Worm (Caenorhabditis elegans): ENCODE measurements around the gene sdz-19.

The sdz-19 gene

ce11 chrX:12511384-12512007 is 8.4 kb upstream of the sdz-19 start:
- peak; percentile 95 for TF ChIP-seq elt-1 (tag; optimal IDR thresholded peaks at IDR 0.05; ENCODE audit: borderline replicate concordance, insufficient read depth)
- TF ChIP-seq drap-1 (GFP tag; optimal IDR thresholded peaks at IDR 0.05), result no peak

DNA sequence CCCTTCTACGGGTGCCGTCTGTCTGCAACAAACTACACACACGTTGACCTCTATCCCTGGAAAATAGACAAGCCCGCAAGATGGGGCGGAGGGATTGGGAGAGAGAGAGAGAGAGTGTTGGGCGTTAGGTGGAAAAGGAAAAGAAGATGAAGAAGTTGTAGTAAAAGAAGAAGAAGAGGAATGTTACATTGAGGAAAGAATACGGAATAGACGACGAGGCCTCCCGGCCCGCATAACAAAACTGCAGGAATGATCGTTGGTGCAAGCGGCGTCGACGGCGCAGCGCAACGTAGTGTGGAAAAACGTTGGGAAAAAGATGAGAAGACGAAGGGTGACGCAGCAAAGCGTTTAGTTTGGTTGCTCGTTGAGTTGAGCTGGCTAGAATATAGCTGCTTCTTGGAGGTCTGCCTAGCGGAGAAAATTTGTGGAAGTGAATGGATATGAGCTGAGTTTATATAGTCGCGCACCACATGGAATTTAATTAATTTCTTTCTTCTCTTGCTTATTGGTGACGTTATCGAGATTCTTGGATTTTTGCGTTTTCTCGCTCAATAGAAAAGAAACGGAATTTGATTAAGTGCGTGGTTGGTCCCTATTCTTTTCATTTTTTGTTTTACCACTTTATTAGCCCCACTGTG is 7.1 kb upstream of the sdz-19 start:
- TF ChIP-seq hlh-1 (tag; optimal IDR thresholded peaks at IDR 0.05) (peak; percentile 46), nhr-76 (tag; optimal IDR thresholded peaks at IDR 0.05) (no peak), pha-4 (tag; optimal IDR thresholded peaks at IDR 0.05) (no peak), unc-62 (GFP tag; optimal IDR thresholded peaks at IDR 0.05) (peak; percentile 60), mls-2 (tag; optimal IDR thresholded peaks at IDR 0.05) (peak; percentile 30), nhr-12 (tag; optimal IDR thresholded peaks at IDR 0.05) (no peak), bed-3 (GFP tag; optimal IDR thresholded peaks at IDR 0.05) (no peak), drap-1 (GFP tag; optimal IDR thresholded peaks at IDR 0.05) (peak; percentile 47), lin-13 (tag; optimal IDR thresholded peaks at IDR 0.05) (peak; percentile 17), ham-2 (GFP tag; optimal IDR thresholded peaks at IDR 0.05) (peak; percentile 67), lsy-2 (tag; optimal IDR thresholded peaks at IDR 0.05) (no peak), snpc-4 (tag; optimal IDR thresholded peaks at IDR 0.05) (no peak), elt-3 (tag; optimal IDR thresholded peaks at IDR 0.05) (no peak), lin-32 (GFP tag; optimal IDR thresholded peaks at IDR 0.05) (no peak), M03D4.4 (tag; optimal IDR thresholded peaks at IDR 0.05) (peak; percentile 38), cnd-1 (tag; optimal IDR thresholded peaks at IDR 0.05) (no peak), sptf-1 (tag; optimal IDR thresholded peaks at IDR 0.05) (peak; percentile 33), unc-120 (tag; optimal IDR thresholded peaks at IDR 0.05; ENCODE audit: poor library complexity, severe bottlenecking) (peak; percentile 75), ces-1 (GFP tag; optimal IDR thresholded peaks at IDR 0.05) (peak; percentile 78), ceh-39 (tag; optimal IDR thresholded peaks at IDR 0.05) (no peak)

DNA sequence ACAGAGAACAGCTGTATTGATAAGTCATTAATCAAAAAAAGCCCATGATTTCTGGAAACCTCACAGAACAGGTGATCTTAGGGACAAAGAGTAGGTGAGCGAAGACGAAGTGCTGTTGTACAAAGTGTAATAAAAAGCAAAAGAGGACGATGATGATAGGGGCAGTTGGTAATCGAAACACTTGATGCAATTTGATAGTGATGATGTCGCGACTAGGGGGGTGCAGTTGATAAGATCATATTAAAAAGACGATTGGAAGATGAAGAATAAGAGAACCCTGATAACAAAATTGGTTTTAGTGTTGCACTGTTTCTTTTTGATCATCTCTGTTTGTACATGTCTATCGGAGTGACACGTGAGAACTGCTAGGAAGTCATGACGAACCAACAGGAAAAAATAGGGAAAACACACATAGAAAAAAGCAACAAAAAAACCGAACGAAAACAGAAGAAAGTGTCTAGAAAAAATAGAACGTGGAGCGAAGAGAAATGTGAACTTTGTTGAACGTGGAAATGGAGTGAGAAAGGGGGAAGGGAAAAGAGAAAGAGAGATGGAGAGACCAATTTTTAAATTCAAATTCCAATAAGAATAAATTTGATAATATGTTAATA is 6.3 kb upstream of the sdz-19 start:
- TF ChIP-seq hlh-1 (tag; optimal IDR thresholded peaks at IDR 0.05), result peak; percentile 96
- no peak for TF ChIP-seq cnd-1 (tag; optimal IDR thresholded peaks at IDR 0.05)
- no peak for TF ChIP-seq sptf-1 (tag; optimal IDR thresholded peaks at IDR 0.05)
- TF ChIP-seq unc-39 (tag; optimal IDR thresholded peaks at IDR 0.05), result no peak
- TF ChIP-seq ham-2 (GFP tag; optimal IDR thresholded peaks at IDR 0.05), result no peak
- peak; percentile 82 for TF ChIP-seq unc-120 (tag; optimal IDR thresholded peaks at IDR 0.05; ENCODE audit: poor library complexity, severe bottlenecking)
- TF ChIP-seq unc-62 (GFP tag; optimal IDR thresholded peaks at IDR 0.05), result peak; percentile 90
- TF ChIP-seq elt-1 (tag; optimal IDR thresholded peaks at IDR 0.05; ENCODE audit: borderline replicate concordance, insufficient read depth), result peak; percentile 51
- TF ChIP-seq drap-1 (GFP tag; optimal IDR thresholded peaks at IDR 0.05), result no peak
- TF ChIP-seq sem-2 (GFP tag; optimal IDR thresholded peaks at IDR 0.05), result no peak
- TF ChIP-seq bed-3 (GFP tag; optimal IDR thresholded peaks at IDR 0.05), result no peak
- TF ChIP-seq elt-3 (tag; optimal IDR thresholded peaks at IDR 0.05), result no peak
- no peak for TF ChIP-seq lin-32 (GFP tag; optimal IDR thresholded peaks at IDR 0.05)
- no peak for TF ChIP-seq ceh-43 (GFP tag; optimal IDR thresholded peaks at IDR 0.05)

DNA sequence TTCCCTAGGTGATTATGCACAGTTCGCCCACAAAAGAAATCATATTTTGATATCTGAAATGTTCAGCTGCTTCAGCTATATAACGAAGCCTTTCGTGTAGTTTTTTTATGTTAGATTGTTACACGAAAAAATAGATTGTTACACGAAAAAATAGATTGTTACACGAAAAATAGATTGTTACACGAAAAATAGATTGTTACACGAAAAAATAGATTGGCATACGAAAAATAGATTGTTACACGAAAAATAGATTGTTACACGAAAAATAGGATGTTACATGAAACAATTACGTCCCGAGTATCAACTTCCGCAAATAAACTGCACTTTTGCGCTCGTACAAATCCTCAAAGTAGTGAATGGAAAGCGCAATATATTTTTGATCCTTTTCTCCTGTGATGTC is 556 bp downstream of the sdz-19 start:
- TF ChIP-seq M03D4.4 (tag; optimal IDR thresholded peaks at IDR 0.05), result peak; percentile 22

- TF ChIP-seq zip-8 (tag; optimal IDR thresholded peaks at IDR 0.05) (peak; percentile 16), elt-1 (tag; optimal IDR thresholded peaks at IDR 0.05; ENCODE audit: borderline replicate concordance, insufficient read depth) (peak; percentile 99), elt-3 (tag; optimal IDR thresholded peaks at IDR 0.05) (peak; percentile 64), snpc-4 (tag; optimal IDR thresholded peaks at IDR 0.05) (no peak), ham-2 (GFP tag; optimal IDR thresholded peaks at IDR 0.05) (peak; percentile 67), ceh-43 (GFP tag; optimal IDR thresholded peaks at IDR 0.05) (no peak)
Observed at ce11 chrX:12500777-12501176, 2.4 kb downstream of the sdz-19 start.

- no peak for TF ChIP-seq tbx-8 (GFP tag; optimal IDR thresholded peaks at IDR 0.05)
- TF ChIP-seq unc-62 (GFP tag; optimal IDR thresholded peaks at IDR 0.05), result no peak
- no peak for TF ChIP-seq nhr-2 (tag; optimal IDR thresholded peaks at IDR 0.05)
- no peak for TF ChIP-seq nhr-28 (tag; optimal IDR thresholded peaks at IDR 0.05)
- no peak for TF ChIP-seq cnd-1 (tag; optimal IDR thresholded peaks at IDR 0.05)
- no peak for TF ChIP-seq ham-2 (GFP tag; optimal IDR thresholded peaks at IDR 0.05)
Observed at ce11 chrX:12492467-12492866, 10.7 kb downstream of the sdz-19 start, which contains the start of gene lips-1. lips-1 (plus strand) TSS chrX:12492767.
